Fruit fly (Drosophila melanogaster) whole organism, embryonic: ENCODE results near the gene dia.

ENCODE experiments used
- CG10431 ChIP-seq: fragments of 200-800 bp; sonication (Bioruptor generic); optimal IDR thresholded peaks from 3 replicates; lab custom pipeline; 2018; ENCODE audit warnings: missing biosample characterization, mild to moderate bottlenecking, missing genetic modification characterization
- CG10543 ChIP-seq: fragments of 200-800 bp; sonication (Bioruptor generic); optimal IDR thresholded peaks from 3 replicates; lab custom pipeline; 2017; ENCODE audit warnings: missing biosample characterization, mild to moderate bottlenecking, missing genetic modification characterization, moderate library complexity
- CG11085 ChIP-seq: fragments of 200-800 bp; sonication (Bioruptor generic); IDR thresholded peaks from 2 replicates; pipeline ENCODE4 v1.3.6; 2022; ENCODE audit warnings: missing biosample characterization, missing genetic modification characterization
- CG11695 ChIP-seq: fragments of 200-800 bp; sonication (Bioruptor generic); IDR thresholded peaks from 3 replicates; pipeline ENCODE4 v1.3.6; 2022; ENCODE audit warnings: missing biosample characterization, missing genetic modification characterization
- CG12769 ChIP-seq: fragments of 200-800 bp; sonication (Bioruptor generic); optimal IDR thresholded peaks from 2 replicates; lab custom pipeline; 2019; ENCODE audit warnings: missing biosample characterization, mild to moderate bottlenecking, missing genetic modification characterization, moderate library complexity
- CG13894 ChIP-seq: fragments of 200-800 bp; sonication (Bioruptor generic); optimal IDR thresholded peaks from 3 replicates; lab custom pipeline; 2018; ENCODE audit warnings: missing biosample characterization, mild to moderate bottlenecking, missing genetic modification characterization, moderate library complexity
- CG17186 ChIP-seq: fragments of 200-800 bp; sonication (Bioruptor generic); optimal IDR thresholded peaks from 3 replicates; lab custom pipeline; 2017; ENCODE audit warnings: missing biosample characterization, missing genetic modification reagents, missing genetic modification characterization
- CG2199 ChIP-seq: fragments of 200-800 bp; sonication (Bioruptor generic); IDR thresholded peaks from 3 replicates; pipeline ENCODE4 v1.3.6; 2022; ENCODE audit warnings: missing biosample characterization, missing genetic modification characterization
- CG32532 ChIP-seq: fragments of 200-800 bp; sonication (Bioruptor generic); IDR thresholded peaks from 2 replicates; pipeline ENCODE4 v1.3.6; 2022; ENCODE audit warnings: missing biosample characterization, missing genetic modification characterization
- CG34376 ChIP-seq: fragments of 200-800 bp; sonication (Bioruptor generic); optimal IDR thresholded peaks from 2 replicates; lab custom pipeline; 2018; ENCODE audit warnings: missing biosample characterization, mild to moderate bottlenecking, missing genetic modification characterization
- CG6689 ChIP-seq: fragments of 200-800 bp; sonication (Bioruptor generic); IDR thresholded peaks from 2 replicates; pipeline ENCODE4 v1.3.6; 2022; ENCODE audit warnings: missing biosample characterization, missing genetic modification characterization
- CG9215 ChIP-seq: fragments of 200-800 bp; sonication (Bioruptor generic); IDR thresholded peaks from 2 replicates; pipeline ENCODE4 v1.3.6; 2022; ENCODE audit warnings: missing biosample characterization, missing genetic modification characterization
- Doc2 ChIP-seq: fragments of 200-800 bp; sonication (Bioruptor generic); IDR thresholded peaks from 2 replicates; pipeline ENCODE4 v1.3.6; 2022; ENCODE audit warnings: missing biosample characterization, missing genetic modification characterization
- Doc3 ChIP-seq: fragments of 200-800 bp; sonication (Bioruptor generic); IDR thresholded peaks from 3 replicates; pipeline ENCODE4 v1.3.6; 2022; ENCODE audit warnings: missing biosample characterization, missing genetic modification characterization; ENCODE audit not compliant: partially characterized antibody
- Dp ChIP-seq: fragments of 200-800 bp; sonication (Bioruptor generic); optimal IDR thresholded peaks from 2 replicates; lab custom pipeline; 2018; ENCODE audit warnings: missing biosample characterization, mild to moderate bottlenecking, missing genetic modification characterization, moderate library complexity
- Elba2 ChIP-seq: fragments of 200-800 bp; sonication (Bioruptor generic); optimal IDR thresholded peaks from 3 replicates; lab custom pipeline; 2016; ENCODE audit warnings: missing biosample characterization, missing genetic modification characterization
- HmgZ ChIP-seq: fragments of 200-800 bp; sonication (Bioruptor generic); optimal IDR thresholded peaks from 2 replicates; lab custom pipeline; 2018; ENCODE audit warnings: missing biosample characterization, mild to moderate bottlenecking, missing genetic modification characterization
- Hmr ChIP-seq: fragments of 200-800 bp; sonication (Bioruptor generic); optimal IDR thresholded peaks from 3 replicates; lab custom pipeline; 2017; ENCODE audit warnings: mild to moderate bottlenecking, missing biosample characterization, missing genetic modification reagents, missing genetic modification characterization
- Hr39 ChIP-seq: fragments of >200 bp; optimal IDR thresholded peaks from 2 replicates; lab custom pipeline; 2017
- MBD-R2 ChIP-seq: fragments of 200-800 bp; sonication (Bioruptor generic); IDR thresholded peaks from 2 replicates; pipeline ENCODE4 v1.3.6; 2022; ENCODE audit warnings: missing biosample characterization, missing genetic modification characterization
- Med ChIP-seq: fragments of 200-800 bp; sonication (Bioruptor generic); peaks from one replicate; lab custom pipeline; 2016; ENCODE audit warnings: missing biosample characterization, missing genetic modification characterization, mild to moderate bottlenecking, inconsistent platforms, moderate library complexity
- NFAT ChIP-seq: fragments of 200-800 bp; sonication (Bioruptor generic); IDR thresholded peaks from 2 replicates; pipeline ENCODE4 v1.3.6; 2022; ENCODE audit warnings: missing biosample characterization, missing genetic modification characterization
- Ptx1 ChIP-seq: fragments of 200-800 bp; sonication (Bioruptor generic); IDR thresholded peaks from 2 replicates; pipeline ENCODE4 v1.3.6; 2022; ENCODE audit warnings: missing biosample characterization, missing genetic modification characterization
- Sox102F ChIP-seq: fragments of 200-800 bp; sonication (Bioruptor generic); optimal IDR thresholded peaks from 2 replicates; lab custom pipeline; 2018; ENCODE audit warnings: missing biosample characterization, mild to moderate bottlenecking, missing genetic modification characterization, moderate library complexity
- Taf1 ChIP-seq: fragments of 200-800 bp; sonication (Bioruptor generic); IDR thresholded peaks from 2 replicates; pipeline ENCODE4 v1.3.6; 2022; ENCODE audit warnings: missing biosample characterization, missing genetic modification characterization
- bowl ChIP-seq: fragments of 200-800 bp; sonication (Bioruptor generic); IDR thresholded peaks from 2 replicates; pipeline ENCODE4 v1.3.6; 2022; ENCODE audit warnings: missing biosample characterization, missing genetic modification characterization
- ci ChIP-seq: fragments of 200-800 bp; sonication (Bioruptor generic); IDR thresholded peaks from 3 replicates; pipeline ENCODE4 v1.3.6; 2022; ENCODE audit warnings: missing biosample characterization, missing genetic modification characterization
- crol ChIP-seq: fragments of 200-800 bp; sonication (Bioruptor generic); IDR thresholded peaks from 2 replicates; pipeline ENCODE4 v1.3.6; 2022; ENCODE audit warnings: missing biosample characterization, missing genetic modification characterization
- dan ChIP-seq: fragments of 200-800 bp; sonication (Bioruptor generic); IDR thresholded peaks from 2 replicates; pipeline ENCODE4 v1.3.6; 2022; ENCODE audit warnings: missing biosample characterization, missing genetic modification characterization
- exex ChIP-seq: fragments of 200-800 bp; sonication (Bioruptor generic); optimal IDR thresholded peaks from 4 replicates; lab custom pipeline; 2018; ENCODE audit warnings: missing biosample characterization, mild to moderate bottlenecking, missing genetic modification characterization, moderate library complexity
- fd64A ChIP-seq: fragments of 200-800 bp; sonication (Bioruptor generic); optimal IDR thresholded peaks from 3 replicates; lab custom pipeline; 2018; ENCODE audit warnings: missing biosample characterization, mild to moderate bottlenecking, missing genetic modification characterization
- hb ChIP-seq: fragments of 200-800 bp; sonication (Bioruptor generic); IDR thresholded peaks from 3 replicates; pipeline ENCODE4 v1.3.6; 2022; ENCODE audit warnings: missing biosample characterization, missing genetic modification characterization; ENCODE audit not compliant: partially characterized antibody
- insv ChIP-seq, 2 experiments: fragments of 200-800 bp; sonication (Bioruptor generic); optimal IDR thresholded peaks; 3 replicates each; lab custom pipeline; 2016 to 2018; ENCODE audit warnings: missing biosample characterization in 2 of 2, missing genetic modification characterization in 2 of 2
- lab ChIP-seq: fragments of 200-800 bp; sonication (Bioruptor generic); optimal IDR thresholded peaks from 3 replicates; lab custom pipeline; 2017; ENCODE audit warnings: missing biosample characterization, missing genetic modification characterization, mild to moderate bottlenecking, moderate library complexity, missing genetic modification reagents
- lbe ChIP-seq: fragments of 200-800 bp; sonication (Bioruptor generic); optimal IDR thresholded peaks from 2 replicates; lab custom pipeline; 2016; ENCODE audit warnings: missing biosample characterization, mild to moderate bottlenecking, missing genetic modification characterization
- mirr ChIP-seq: fragments of 200-800 bp; sonication (Bioruptor generic); optimal IDR thresholded peaks from 3 replicates; lab custom pipeline; 2018; ENCODE audit warnings: missing biosample characterization, mild to moderate bottlenecking, missing genetic modification characterization
- nmo ChIP-seq: fragments of 200-800 bp; sonication (Bioruptor generic); optimal IDR thresholded peaks from 2 replicates; lab custom pipeline; 2018; ENCODE audit warnings: missing biosample characterization, mild to moderate bottlenecking, missing genetic modification characterization, moderate library complexity
- odd ChIP-seq: fragments of 200-800 bp; sonication (Bioruptor generic); optimal IDR thresholded peaks from 2 replicates; lab custom pipeline; 2017; ENCODE audit warnings: missing biosample characterization, mild to moderate bottlenecking, missing genetic modification characterization
- pnt ChIP-seq: fragments of 200-800 bp; sonication (Bioruptor generic); optimal IDR thresholded peaks from 3 replicates; lab custom pipeline; 2016; ENCODE audit warnings: missing biosample characterization, missing genetic modification characterization
- row ChIP-seq: fragments of 200-800 bp; sonication (Bioruptor generic); IDR thresholded peaks from 3 replicates; pipeline ENCODE4 v1.3.6; 2022; ENCODE audit warnings: missing biosample characterization, missing genetic modification characterization
- sens ChIP-seq: fragments of 200-800 bp; sonication (Bioruptor generic); peaks from one replicate; lab custom pipeline; 2016; ENCODE audit warnings: missing biosample characterization, missing genetic modification characterization
- sens-2 ChIP-seq: fragments of 200-800 bp; sonication (Bioruptor generic); IDR thresholded peaks from 2 replicates; pipeline ENCODE4 v1.3.6; 2022; ENCODE audit warnings: missing biosample characterization, missing genetic modification characterization
- so ChIP-seq: fragments of 200-800 bp; sonication (Bioruptor generic); IDR thresholded peaks from 3 replicates; pipeline ENCODE4 v1.3.6; 2022; ENCODE audit warnings: missing biosample characterization, missing genetic modification characterization
- sug ChIP-seq: fragments of 200-800 bp; optimal IDR thresholded peaks from 2 replicates; lab custom pipeline; 2019; ENCODE audit warnings: missing biosample characterization, mild to moderate bottlenecking, missing genetic modification characterization, moderate library complexity
- ttk ChIP-seq: fragments of 200-800 bp; sonication (Bioruptor generic); IDR thresholded peaks from 2 replicates; pipeline ENCODE4 v2.1.2; 2022; ENCODE audit warnings: missing biosample characterization, missing genetic modification characterization
- wdn ChIP-seq: fragments of 200-800 bp; sonication (Bioruptor generic); IDR thresholded peaks from 2 replicates; pipeline ENCODE4 v1.3.6; 2022; ENCODE audit warnings: missing biosample characterization, missing genetic modification characterization

dia gene

DNA sequence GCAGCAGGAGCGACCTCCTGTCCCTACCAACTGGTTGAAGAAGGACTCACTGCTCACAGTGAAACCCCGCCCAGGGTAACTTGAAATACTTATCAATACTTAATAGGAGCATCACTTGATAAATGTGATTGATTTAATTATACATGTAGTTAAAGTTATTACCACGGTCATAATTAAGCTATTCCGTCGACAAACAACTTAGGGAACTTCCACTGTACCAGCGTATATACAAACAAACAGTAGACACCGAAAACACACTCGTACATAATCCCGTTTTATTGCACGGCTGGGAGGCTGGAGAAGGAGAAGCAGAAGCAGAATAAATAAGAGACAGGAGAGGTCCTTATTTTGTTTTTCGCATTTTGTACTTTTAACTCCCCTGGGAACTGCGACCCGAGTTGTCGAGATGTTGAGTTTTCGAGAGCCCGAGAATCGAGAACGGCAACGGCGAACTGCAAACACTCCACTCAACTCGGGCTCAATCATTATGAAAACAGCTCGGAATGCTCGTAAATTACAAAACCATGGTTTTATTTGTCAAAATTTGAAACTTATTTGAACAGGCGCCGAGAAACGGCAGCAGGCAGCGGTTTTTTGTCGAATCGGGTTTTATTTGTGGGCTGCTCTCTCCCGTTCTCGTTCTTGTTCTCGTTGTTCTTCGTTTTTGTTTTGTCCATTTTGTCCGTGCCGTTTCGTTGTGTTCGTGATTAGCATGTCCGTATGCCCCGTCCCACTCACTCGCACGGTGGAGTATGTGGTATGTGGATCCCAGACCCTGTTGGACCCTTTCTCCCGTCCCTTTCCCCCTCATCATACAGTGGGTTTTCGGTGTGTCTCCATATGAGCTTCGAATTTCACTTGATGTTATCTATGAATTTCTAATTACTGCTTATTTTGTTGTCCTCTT lies 42.3 kb downstream of the dia start (continued):
- TF ChIP-seq CG2199 (GFP tag; lab: Robert Waterston, UW) (peak; percentile 86; the same call in 2 of the 3 replicates), odd (GFP tag; lab: Kevin White, UChicago) (peak; percentile 40)

DNA sequence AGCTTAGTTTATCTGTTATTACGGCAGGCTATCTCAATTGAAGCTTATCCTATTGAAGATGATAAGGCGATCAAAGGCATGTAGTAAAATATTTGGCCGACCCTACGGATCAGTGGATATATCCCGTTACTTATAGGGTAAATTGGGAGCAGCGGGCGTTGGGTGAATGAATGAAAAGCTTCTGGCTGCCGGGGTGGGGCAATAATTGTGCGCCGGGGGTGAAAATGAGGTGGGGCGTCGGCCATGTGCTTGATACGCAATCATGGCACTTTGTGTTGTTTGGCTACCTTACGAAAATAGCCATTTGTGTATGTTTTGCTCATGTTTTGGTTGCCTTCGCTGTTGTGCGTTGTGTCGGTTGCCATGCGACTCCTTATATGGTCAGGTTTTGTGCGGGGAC lies 43.9 kb downstream of the dia start:
- TF ChIP-seq exex (tag; lab: Kevin White, UChicago) (peak; percentile 51), mirr (peak; percentile 13), CG11695 (GFP tag; lab: Robert Waterston, UW) (no peak), sens (GFP tag; lab: Kevin White, UChicago) (peak; percentile 36), bowl (GFP tag; lab: Robert Waterston, UW) (no peak), CG6689 (GFP tag; lab: Robert Waterston, UW) (peak; percentile 65), CG13894 (tag; lab: Kevin White, UChicago) (peak; percentile 7), CG34376 (GFP tag; lab: Kevin White, UChicago) (peak; percentile 5), lab (peak; percentile 30), lbe (GFP tag; lab: Kevin White, UChicago) (no peak), NFAT (GFP tag; lab: Robert Waterston, UW) (peak; percentile 47; the same call in 1 of the 2 replicates), crol (GFP tag; lab: Robert Waterston, UW) (peak; percentile 71), Sox102F (no peak), Doc3 (no peak), CG11085 (GFP tag; lab: Robert Waterston, UW) (peak; percentile 19; the same call in 1 of the 2 replicates), CG9215 (0 out of 2 replicates have a peak, but pooled peaks have one; percentile 25), wdn (GFP tag; lab: Robert Waterston, UW) (0 out of 2 replicates have a peak, but pooled peaks have one; percentile 26), sens-2 (GFP tag; lab: Robert Waterston, UW) (no peak), Hmr (GFP tag; lab: Kevin White, UChicago) (peak; percentile 10), Dp (GFP tag; lab: Kevin White, UChicago) (no peak), Taf1 (GFP tag; lab: Robert Waterston, UW) (0 out of 2 replicates have a peak, but pooled peaks have one; percentile 8), CG17186 (GFP tag; lab: Kevin White, UChicago) (no peak), ttk (GFP tag; lab: Robert Waterston, UW) (no peak), MBD-R2 (GFP tag; lab: Robert Waterston, UW) (0 out of 2 replicates have a peak, but pooled peaks have one; percentile 14), insv (GFP tag; optimal IDR thresholded peaks at IDR 0.05; lab: Kevin White, UChicago) (no peak), ci (GFP tag; lab: Robert Waterston, UW) (0 out of 3 replicates have a peak, but pooled peaks have one; percentile 14), Elba2 (GFP tag; lab: Kevin White, UChicago) (no peak), HmgZ (tag; lab: Kevin White, UChicago) (peak; percentile 1), Hr39 (lab: Kevin White, UChicago) (no peak), Med (GFP tag; lab: Kevin White, UChicago) (peak; percentile 53), nmo (no peak), CG12769 (peak; percentile 16), sug (peak; percentile 68), fd64A (GFP tag; lab: Kevin White, UChicago) (no peak), CG10543 (peak; percentile 3), CG10431 (GFP tag; lab: Kevin White, UChicago) (no peak), CG32532 (GFP tag; lab: Robert Waterston, UW) (0 out of 2 replicates have a peak, but pooled peaks have one; percentile 5), pnt (GFP tag; lab: Kevin White, UChicago) (no peak), hb (GFP tag; lab: Robert Waterston, UW) (0 out of 3 replicates have a peak, but pooled peaks have one; percentile 19), Doc2 (GFP tag; lab: Robert Waterston, UW) (no peak), Ptx1 (GFP tag; lab: Robert Waterston, UW) (peak; percentile 7; the same call in 1 of the 2 replicates), row (GFP tag; lab: Robert Waterston, UW) (peak; percentile 16; the same call in 1 of the 3 replicates), so (GFP tag; lab: Robert Waterston, UW) (0 out of 3 replicates have a peak, but pooled peaks have one; percentile 22), dan (GFP tag; lab: Robert Waterston, UW) (no peak)
